Worm (Caenorhabditis elegans) whole organism, L1 larva: ENCODE measurements around the gene unc-24.

Source experiments
- C16A3.4 ChIP-seq: fragments of 150-350 bp; optimal IDR thresholded peaks from 2 replicates; lab custom pipeline; 2014; ENCODE audit warnings: missing biosample characterization, missing genetic modification characterization
- C34B4.2 ChIP-seq: sonication (generic microtip); optimal IDR thresholded peaks from 2 replicates; lab custom pipeline; 2017; ENCODE audit warnings: mild to moderate bottlenecking, missing genetic modification characterization, missing compliant biosample characterization
- alr-1 ChIP-seq: fragments of 200-800 bp; sonication (Bioruptor generic); optimal IDR thresholded peaks from 2 replicates; lab custom pipeline; 2018; ENCODE audit warnings: borderline replicate concordance, mild to moderate bottlenecking, missing genetic modification characterization, missing compliant biosample characterization
- ama-1 ChIP-seq: fragments of 150-350 bp; optimal IDR thresholded peaks from 2 replicates; lab custom pipeline; 2014
- ceh-82 ChIP-seq, 3 experiments: fragments of 150-350 bp in 1 of 3; sonication (generic microtip) in 2 of 3; optimal IDR thresholded peaks; 2 replicates each; lab custom pipeline; 2014 to 2017; ENCODE audit warnings: missing biosample characterization in 3 of 3, missing genetic modification characterization in 3 of 3
- ceh-90 ChIP-seq: sonication (generic microtip); optimal IDR thresholded peaks from 2 replicates; lab custom pipeline; 2016; ENCODE audit warnings: missing genetic modification characterization, missing compliant biosample characterization
- dpl-1 ChIP-seq, 3 experiments: fragments of 150-350 bp in 2 of 3; sonication (generic microtip) in 1 of 3; optimal IDR thresholded peaks; 2 replicates each; lab custom pipeline; 2014 to 2017; ENCODE audit warnings: missing biosample characterization in 3 of 3, missing genetic modification characterization in 3 of 3, missing genetic modification reagents in 3 of 3
- dsc-1 ChIP-seq: sonication (generic microtip); optimal IDR thresholded peaks from 2 replicates; lab custom pipeline; 2016; ENCODE audit warnings: mild to moderate bottlenecking, missing genetic modification characterization, missing compliant biosample characterization
- efl-1 ChIP-seq, 4 experiments: fragments of 150-350 bp; optimal IDR thresholded peaks in 3 of 4; peaks in 1 of 4; 1 replicate in 1 of 4; 2 replicates in 3 of 4; lab custom pipeline; 2014; ENCODE audit warnings: missing biosample characterization in 2 of 4, missing genetic modification characterization in 2 of 4, missing genetic modification reagents in 2 of 4
- efl-3 ChIP-seq: fragments of 200-800 bp; sonication (Bioruptor generic); optimal IDR thresholded peaks from 2 replicates; lab custom pipeline; 2018; ENCODE audit warnings: mild to moderate bottlenecking, missing genetic modification characterization, missing compliant biosample characterization
- egl-13 ChIP-seq: sonication (generic microtip); optimal IDR thresholded peaks from 2 replicates; lab custom pipeline; 2016; ENCODE audit warnings: missing genotype, missing genetic modification reagents, missing genetic modification characterization, missing compliant biosample characterization
- elt-2 ChIP-seq: sonication (generic microtip); optimal IDR thresholded peaks from 2 replicates; lab custom pipeline; 2016; ENCODE audit warnings: missing genetic modification characterization, mild to moderate bottlenecking, inconsistent platforms, missing compliant biosample characterization, missing genetic modification reagents
- elt-3 ChIP-seq, 6 experiments: fragments of 150-350 bp in 1 of 6; sonication (generic microtip); optimal IDR thresholded peaks; 2 replicates each; lab custom pipeline; 2017 to 2018; ENCODE audit warnings: missing biosample characterization in 6 of 6, missing genetic modification characterization in 6 of 6, inconsistent platforms in 1 of 6
- fkh-4 ChIP-seq: sonication (generic microtip); optimal IDR thresholded peaks from 2 replicates; lab custom pipeline; 2016; ENCODE audit warnings: missing compliant biosample characterization, missing genetic modification characterization, borderline replicate concordance
- hlh-17 ChIP-seq: fragments of 200-800 bp; sonication (Bioruptor generic); optimal IDR thresholded peaks from 2 replicates; lab custom pipeline; 2018; ENCODE audit warnings: missing genetic modification characterization, mild to moderate bottlenecking, missing compliant biosample characterization, moderate library complexity, borderline replicate concordance
- hlh-4 ChIP-seq: sonication (generic microtip); optimal IDR thresholded peaks from 2 replicates; lab custom pipeline; 2016; ENCODE audit warnings: mild to moderate bottlenecking, missing genetic modification characterization, missing compliant biosample characterization
- isw-1 ChIP-seq: fragments of 200-800 bp; sonication (Bioruptor generic); IDR thresholded peaks from 2 replicates; pipeline ENCODE4 v1.3.6; 2022; ENCODE audit warnings: missing genetic modification characterization, missing compliant biosample characterization
- jun-1 ChIP-seq: fragments of 150-350 bp; optimal IDR thresholded peaks from 2 replicates; lab custom pipeline; 2014; ENCODE audit warnings: missing biosample characterization, missing genetic modification reagents, missing genetic modification characterization
- lin-13 ChIP-seq: fragments of 150-350 bp; optimal IDR thresholded peaks from 2 replicates; lab custom pipeline; 2014; ENCODE audit warnings: missing biosample characterization, missing genetic modification reagents, missing genetic modification characterization
- lin-14 ChIP-seq: fragments of 200-800 bp; sonication (Bioruptor generic); optimal IDR thresholded peaks from 2 replicates; lab custom pipeline; 2018; ENCODE audit warnings: mild to moderate bottlenecking, missing genetic modification characterization, moderate library complexity, missing compliant biosample characterization
- mef-2 ChIP-seq: fragments of 150-350 bp; optimal IDR thresholded peaks from 2 replicates; lab custom pipeline; 2014; ENCODE audit warnings: missing biosample characterization, missing genetic modification characterization
- nhr-11 ChIP-seq: fragments of 150-350 bp; optimal IDR thresholded peaks from 2 replicates; lab custom pipeline; 2014; ENCODE audit warnings: missing biosample characterization, missing genetic modification characterization
- nhr-12 ChIP-seq: sonication (generic microtip); optimal IDR thresholded peaks from 2 replicates; lab custom pipeline; 2017; ENCODE audit warnings: missing biosample characterization, missing genetic modification characterization
- nhr-19 ChIP-seq: fragments of 200-800 bp; sonication (Bioruptor generic); conservative IDR thresholded peaks from 2 replicates; pipeline ENCODE4 v1.3.6; 2022; ENCODE audit warnings: missing genetic modification characterization, missing compliant biosample characterization
- nhr-20 ChIP-seq: sonication (generic microtip); optimal IDR thresholded peaks from 2 replicates; lab custom pipeline; 2016; ENCODE audit warnings: mild to moderate bottlenecking, missing genetic modification characterization, missing compliant biosample characterization
- nhr-237 ChIP-seq: fragments of 150-350 bp; optimal IDR thresholded peaks from 2 replicates; lab custom pipeline; 2014; ENCODE audit warnings: missing biosample characterization, missing genetic modification characterization
- nhr-77 ChIP-seq: fragments of 150-350 bp; optimal IDR thresholded peaks from 2 replicates; lab custom pipeline; 2014; ENCODE audit warnings: missing biosample characterization, missing genetic modification characterization
- nhr-85 ChIP-seq: sonication (generic microtip); peaks from one replicate; lab custom pipeline; 2016; ENCODE audit warnings: missing genetic modification characterization, inconsistent platforms, missing compliant biosample characterization
- nhr-90 ChIP-seq: sonication (generic microtip); optimal IDR thresholded peaks from 2 replicates; lab custom pipeline; 2016; ENCODE audit warnings: mild to moderate bottlenecking, missing genetic modification characterization, missing compliant biosample characterization; ENCODE audit not compliant: poor library complexity
- pag-3 ChIP-seq: sonication (generic microtip); optimal IDR thresholded peaks from 2 replicates; lab custom pipeline; 2017; ENCODE audit warnings: missing genetic modification characterization, mild to moderate bottlenecking, missing compliant biosample characterization, antibody characterized with exemption, borderline replicate concordance; ENCODE audit not compliant: insufficient read depth
- snu-23 ChIP-seq: sonication (generic microtip); optimal IDR thresholded peaks from 2 replicates; lab custom pipeline; 2016; ENCODE audit warnings: missing genetic modification characterization, missing compliant biosample characterization
- sox-4 ChIP-seq: sonication (generic microtip); optimal IDR thresholded peaks from 2 replicates; lab custom pipeline; 2016; ENCODE audit warnings: missing genetic modification characterization, missing compliant biosample characterization
- swsn-7 ChIP-seq: sonication (generic microtip); optimal IDR thresholded peaks from 2 replicates; lab custom pipeline; 2016; ENCODE audit warnings: missing genetic modification characterization, missing compliant biosample characterization
- unc-62 ChIP-seq: fragments of 150-350 bp; optimal IDR thresholded peaks from 2 replicates; lab custom pipeline; 2014; ENCODE audit warnings: missing biosample characterization, missing genetic modification reagents, missing genetic modification characterization
- unc-86 ChIP-seq: sonication (generic microtip); optimal IDR thresholded peaks from 2 replicates; lab custom pipeline; 2016; ENCODE audit warnings: missing genetic modification characterization, missing compliant biosample characterization
- unc-98 ChIP-seq: fragments of 200-800 bp; sonication (Bioruptor generic); IDR thresholded peaks from 2 replicates; pipeline ENCODE4 v1.3.6; 2022; ENCODE audit warnings: missing genetic modification characterization, missing compliant biosample characterization
- ztf-11 ChIP-seq, 2 experiments: sonication (generic microtip); optimal IDR thresholded peaks; 2 replicates each; lab custom pipeline; 2016 to 2017; ENCODE audit warnings: missing genetic modification characterization in 2 of 2, missing biosample characterization in 1 of 2, missing compliant biosample characterization in 1 of 2
- ztf-4 ChIP-seq: fragments of 150-350 bp; optimal IDR thresholded peaks from 2 replicates; lab custom pipeline; 2014; ENCODE audit warnings: missing biosample characterization, missing genetic modification characterization

The unc-24 gene

DNA sequence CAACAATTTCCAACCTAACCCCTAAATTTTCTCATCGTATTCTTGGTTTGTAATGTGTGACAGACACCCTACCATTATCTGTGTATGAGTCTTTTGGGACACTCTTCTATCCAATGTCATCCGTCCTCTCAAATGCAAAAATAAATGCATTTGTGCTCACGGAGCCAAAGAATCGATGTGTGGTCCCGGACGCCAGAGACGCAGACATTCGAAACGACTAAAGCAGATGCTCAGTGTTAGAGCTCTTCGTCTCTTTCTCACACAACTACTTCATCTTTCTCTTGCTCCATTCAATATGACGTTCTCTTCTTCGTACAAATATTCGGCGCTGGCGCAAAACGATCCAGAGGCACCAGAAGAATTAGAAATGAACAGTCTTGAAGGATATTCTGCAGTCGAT is at the start of gene unc-24:
TSS of gene unc-24 (plus strand) at position 283 of the 400 bp plus-strand sequence.
- TF ChIP-seq lin-13 (no peak), ceh-82 (tag; optimal IDR thresholded peaks at IDR 0.05; lab: Kevin White, UChicago) (peak in 1 of 3 experiments; percentile 59), dpl-1 (GFP tag; optimal IDR thresholded peaks at IDR 0.05; lab: Kevin White, UChicago) (peak in 1 of 3 experiments; percentile 12), isw-1 (no peak), ztf-4 (tag; lab: Kevin White, UChicago) (no peak), unc-86 (tag; lab: Kevin White, UChicago) (peak; percentile 39), nhr-11 (no peak), snu-23 (GFP tag; lab: Kevin White, UChicago) (no peak), lin-14 (GFP tag; lab: Kevin White, UChicago) (peak; percentile 80), ama-1 (lab: Kevin White, UChicago) (no peak), nhr-90 (tag; lab: Kevin White, UChicago) (no peak), nhr-12 (tag; lab: Kevin White, UChicago) (no peak), elt-2 (tag; lab: Kevin White, UChicago) (no peak), efl-1 (optimal IDR thresholded peaks at IDR 0.05; lab: Kevin White, UChicago) (peak in 1 of 2 experiments; percentile 20), efl-1 (GFP tag; optimal IDR thresholded peaks at IDR 0.05 in 1 of 2; lab: Kevin White, UChicago) (no peak), elt-3 (tag; optimal IDR thresholded peaks at IDR 0.05; lab: Kevin White, UChicago) (no peak), pag-3 (tag; lab: Kevin White, UChicago) (no peak), dsc-1 (peak; percentile 39)

DNA sequence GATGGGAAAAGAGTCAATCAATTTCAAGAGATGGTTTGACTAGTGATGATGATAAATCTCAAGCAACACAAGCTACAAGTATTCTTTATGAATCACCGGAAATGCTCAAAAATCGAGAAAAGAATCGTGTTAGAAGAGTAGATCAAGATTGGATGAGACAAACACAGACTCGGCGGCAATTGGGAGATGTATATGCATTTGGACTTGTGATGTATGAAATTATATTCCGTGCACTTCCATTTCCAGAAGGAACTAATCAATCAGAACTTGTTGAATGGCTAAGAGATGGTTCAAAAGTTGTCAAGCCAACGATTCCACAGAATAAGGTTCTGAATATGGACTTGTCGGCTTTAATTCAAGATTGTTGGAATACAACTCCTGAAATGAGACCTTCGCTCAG is 47.8 kb upstream of the unc-24 start:
- no peak for TF ChIP-seq alr-1

DNA sequence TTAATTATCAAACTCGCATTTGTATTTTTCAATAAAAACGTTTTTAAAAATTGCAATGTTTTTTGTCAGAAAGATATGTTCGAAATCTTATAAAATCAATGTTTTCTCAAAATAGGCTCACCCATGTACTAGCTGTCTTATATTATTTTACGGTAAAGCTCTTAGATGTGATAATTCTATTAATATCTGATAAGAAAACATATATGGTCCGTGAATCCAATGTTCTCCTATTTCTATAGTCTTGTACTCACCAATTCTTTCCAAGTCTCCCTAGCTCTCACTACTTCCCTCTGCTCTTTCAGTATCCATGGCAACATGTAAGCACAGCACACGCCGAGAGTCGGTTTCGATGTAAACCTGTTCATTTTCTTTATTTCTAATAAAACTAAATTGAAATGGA is 45.9 kb upstream of the unc-24 start, which contains the start of gene bbs-2:
TSS of gene bbs-2 (plus strand) at position 301 of the 400 bp plus-strand sequence.
- no peak for TF ChIP-seq nhr-19
- no peak for TF ChIP-seq ztf-11 (tag; optimal IDR thresholded peaks at IDR 0.05; lab: Kevin White, UChicago)
- no peak for TF ChIP-seq efl-3
- TF ChIP-seq dpl-1 (GFP tag; optimal IDR thresholded peaks at IDR 0.05; lab: Kevin White, UChicago) = no peak

DNA sequence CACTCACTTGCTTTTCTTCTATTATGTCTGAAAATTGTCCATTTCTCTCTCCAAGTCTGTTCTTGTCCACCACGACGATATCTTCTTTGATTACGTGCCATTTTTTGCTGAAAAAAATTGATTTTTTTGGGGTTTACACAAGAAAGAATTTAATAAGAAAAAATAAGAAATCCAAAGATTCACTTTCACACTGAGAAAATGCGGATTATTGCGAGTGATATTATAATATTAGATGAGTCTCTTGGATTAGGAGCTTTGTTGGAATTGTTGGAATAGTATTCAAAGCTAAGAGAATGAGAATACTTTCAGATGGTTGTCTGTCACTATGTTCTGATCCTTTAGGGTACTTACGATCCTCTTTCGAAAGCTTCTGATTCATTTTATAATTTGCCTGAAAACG is 40.8 kb upstream of the unc-24 start, which contains the start of gene F20D12.7:
TSS of gene F20D12.7 (minus strand) at position 101 of the 400 bp plus-strand sequence.
- TF ChIP-seq dsc-1 = peak; percentile 67
- no peak for TF ChIP-seq ama-1 (lab: Kevin White, UChicago)
- no peak for TF ChIP-seq C16A3.4 (tag; lab: Kevin White, UChicago)
- TF ChIP-seq hlh-4 (tag; lab: Kevin White, UChicago) = no peak

DNA sequence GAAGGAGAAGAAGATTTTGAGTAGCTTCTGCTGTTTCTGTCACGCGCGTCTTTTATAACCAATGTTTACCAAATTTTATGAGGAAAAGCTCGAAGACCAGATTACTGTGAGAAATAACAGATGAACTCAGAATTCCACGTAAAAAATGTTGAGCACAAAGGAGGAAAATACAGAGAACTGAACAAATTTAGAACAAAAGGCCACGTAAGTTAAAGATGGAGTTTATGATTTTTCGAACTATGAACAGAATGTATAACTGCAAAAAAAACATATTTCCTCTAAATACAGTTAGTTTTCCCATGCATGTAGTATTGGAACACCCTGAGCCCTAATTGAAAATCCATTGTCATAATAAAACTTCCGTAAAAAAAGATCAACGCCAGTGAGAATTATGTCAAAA is 38.8 kb upstream of the unc-24 start, which contains the start of gene exc-9:
TSS of gene exc-9 (minus strand) at position 101 of the 400 bp plus-strand sequence.
- no peak for TF ChIP-seq hlh-17 (GFP tag; lab: Kevin White, UChicago)
- no peak for TF ChIP-seq efl-1 (optimal IDR thresholded peaks at IDR 0.05; lab: Kevin White, UChicago)
- peak in 1 of 2 experiments; percentile 61 for TF ChIP-seq efl-1 (GFP tag; optimal IDR thresholded peaks at IDR 0.05 in 1 of 2; lab: Kevin White, UChicago)

DNA sequence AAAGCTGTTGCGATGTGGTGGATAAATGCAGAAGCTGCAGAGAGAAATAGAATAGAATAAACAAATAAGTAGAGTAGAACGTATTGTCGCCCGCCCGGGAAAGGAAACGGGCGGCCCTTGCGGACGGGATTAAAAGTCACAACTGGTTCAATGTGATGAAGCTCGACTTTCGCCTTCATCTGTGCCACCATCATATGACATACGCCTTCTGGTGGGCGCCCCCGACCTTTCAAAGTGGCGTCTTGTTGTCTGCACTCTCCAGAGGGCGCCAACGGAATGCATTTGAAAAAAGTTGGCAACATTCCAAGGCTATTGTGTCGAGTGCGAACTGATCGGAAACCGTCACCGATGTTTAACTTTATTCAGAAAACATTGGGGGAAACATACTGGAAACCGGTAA is 36.4 kb upstream of the unc-24 start:
- TF ChIP-seq unc-86 (tag; lab: Kevin White, UChicago) (no peak), nhr-90 (tag; lab: Kevin White, UChicago) (no peak), nhr-237 (tag; lab: Kevin White, UChicago) (no peak), jun-1 (tag; lab: Kevin White, UChicago) (no peak), nhr-11 (no peak), mef-2 (tag; lab: Kevin White, UChicago) (no peak), pag-3 (tag; lab: Kevin White, UChicago) (no peak), egl-13 (no peak), swsn-7 (tag; lab: Kevin White, UChicago) (no peak), nhr-77 (tag; lab: Kevin White, UChicago) (no peak), nhr-85 (tag; lab: Kevin White, UChicago) (peak; percentile 9), unc-62 (GFP tag; lab: Kevin White, UChicago) (no peak), ztf-4 (tag; lab: Kevin White, UChicago) (no peak), C34B4.2 (no peak), efl-1 (optimal IDR thresholded peaks at IDR 0.05; lab: Kevin White, UChicago) (peak in 1 of 2 experiments; percentile 22), efl-1 (GFP tag; optimal IDR thresholded peaks at IDR 0.05 in 1 of 2; lab: Kevin White, UChicago) (peak; percentile 33 to 39), dpl-1 (GFP tag; optimal IDR thresholded peaks at IDR 0.05; lab: Kevin White, UChicago) (peak; percentile 10 to 51 (median 23)), unc-98 (no peak), ztf-11 (tag; optimal IDR thresholded peaks at IDR 0.05; lab: Kevin White, UChicago) (no peak), nhr-12 (tag; lab: Kevin White, UChicago) (no peak), dsc-1 (no peak), isw-1 (no peak; the same call in 1 of the 2 replicates), sox-4 (tag; lab: Kevin White, UChicago) (no peak), nhr-20 (tag; lab: Kevin White, UChicago) (peak; percentile 16), alr-1 (no peak), fkh-4 (no peak), ceh-90 (no peak)
